Worm (Caenorhabditis elegans): ENCODE data around the gene prp-8.

The prp-8 gene

DNA sequence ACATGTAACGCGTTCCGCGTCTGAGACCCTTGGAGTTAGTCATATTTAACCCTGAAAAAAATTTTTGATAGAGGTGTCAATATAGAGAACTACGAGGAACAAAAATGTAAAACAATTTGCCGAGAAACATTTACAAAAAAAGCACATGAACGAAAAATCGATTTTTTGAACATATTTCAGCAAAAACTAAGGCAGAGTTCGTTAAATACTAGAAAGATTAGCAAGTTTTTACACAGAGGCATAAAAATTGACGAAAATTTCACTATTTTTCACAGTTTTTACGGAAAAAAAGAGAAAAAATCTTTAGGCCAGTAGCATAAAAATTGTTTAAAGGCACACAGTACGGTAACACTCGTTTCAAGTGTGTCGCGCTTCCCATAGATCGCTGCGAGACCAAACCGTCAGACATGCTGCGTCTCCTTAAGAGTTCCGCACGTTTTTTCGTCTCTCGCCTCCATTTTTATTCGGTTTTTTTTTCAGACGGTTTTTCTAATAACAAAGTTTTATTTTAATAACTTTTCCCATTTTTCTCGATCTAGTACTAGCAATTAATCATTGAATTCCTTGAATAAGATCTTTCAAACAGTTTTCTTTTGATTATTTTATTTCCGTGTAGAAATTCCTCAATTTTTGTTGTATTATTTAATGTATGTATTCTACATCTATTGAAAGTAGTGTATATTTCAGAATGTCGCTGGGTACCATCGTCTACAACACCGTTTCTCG, 33.8 kb upstream of the prp-8 start, which contains the start of the genes rpl-21 and C14B9.10 (continued):
- TF ChIP-seq sea-2 (GFP tag; optimal IDR thresholded peaks at IDR 0.05) (no peak), fkh-2 (tag; optimal IDR thresholded peaks at IDR 0.05) (no peak), zag-1 (tag; optimal IDR thresholded peaks at IDR 0.05) (no peak)

DNA sequence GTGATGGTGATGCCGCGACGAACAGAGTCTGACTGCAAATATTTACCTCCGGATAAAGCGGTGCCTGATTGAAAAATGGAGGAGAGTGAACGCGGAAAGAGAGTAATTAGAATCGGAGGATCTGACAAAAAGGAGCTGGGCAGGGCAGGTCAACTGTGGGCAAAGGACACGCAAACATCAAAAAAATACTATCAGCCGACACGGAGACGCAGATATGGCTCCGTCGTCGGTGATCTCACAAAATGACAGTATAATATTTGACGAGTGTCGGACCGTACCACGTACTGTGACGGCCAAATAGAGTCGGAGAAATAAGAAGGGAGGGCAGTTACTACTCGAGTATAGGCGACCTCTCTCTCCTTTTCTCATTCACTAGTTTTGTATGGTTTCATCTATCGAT, 31.7 kb upstream of the prp-8 start:
- no peak for TF ChIP-seq fkh-2 (tag; optimal IDR thresholded peaks at IDR 0.05)
- TF ChIP-seq pha-4 (tag; optimal IDR thresholded peaks at IDR 0.05): peak; percentile 85

DNA sequence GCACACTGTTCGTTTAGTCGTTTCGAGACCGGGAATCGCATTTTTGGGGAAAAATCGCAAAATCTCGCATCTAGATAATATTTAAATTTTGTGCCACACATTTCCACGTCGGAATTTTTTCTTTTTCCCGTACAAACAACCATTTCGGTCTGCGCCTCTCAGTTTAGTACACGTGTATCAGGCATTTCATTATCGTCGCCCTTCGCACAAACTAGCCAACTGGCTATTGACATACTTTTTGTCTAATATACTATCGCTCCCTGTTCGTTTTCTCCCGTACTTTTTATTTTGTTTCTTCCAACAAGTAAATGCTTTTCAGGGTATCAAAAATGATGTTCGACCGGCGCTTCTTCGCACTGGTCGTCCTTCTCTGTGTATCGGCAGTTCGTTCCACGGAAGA, 30.8 kb upstream of the prp-8 start, which contains the start of gene C14B9.2:
Gene C14B9.2, plus strand, starts transcription at position 320 of the 400 bp plus-strand sequence.
- TF ChIP-seq pha-4 (tag; optimal IDR thresholded peaks at IDR 0.05) (peak; percentile 76), aly-2 (tag; optimal IDR thresholded peaks at IDR 0.05) (no peak), elt-2 (tag; optimal IDR thresholded peaks at IDR 0.05) (peak; percentile 20)

DNA sequence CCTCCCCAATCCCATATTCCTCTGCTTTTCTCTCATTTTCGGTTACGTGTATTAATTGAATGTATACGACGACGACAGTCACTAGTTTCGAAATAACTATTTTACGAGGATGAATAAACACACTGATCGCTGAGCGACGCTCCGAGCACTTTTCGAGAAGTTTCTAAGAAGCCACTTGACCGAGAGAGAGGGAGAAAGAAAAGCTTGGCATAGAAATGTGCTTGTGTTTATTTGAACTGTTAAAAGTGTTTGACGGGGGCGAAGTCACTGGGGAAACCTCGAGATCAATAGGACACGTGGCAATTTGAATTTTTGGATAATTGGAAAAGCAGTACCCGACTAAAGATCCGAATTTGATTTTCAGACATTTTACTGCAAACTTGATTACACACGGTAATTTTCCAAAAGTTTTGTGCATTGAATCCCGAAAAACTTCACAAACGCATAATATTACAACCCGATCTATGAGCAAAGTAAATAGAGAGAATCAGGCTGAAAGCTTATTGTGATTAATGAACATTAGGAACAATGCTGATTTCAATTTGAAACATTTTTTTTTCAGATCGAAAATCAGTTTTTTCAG, 27.6 kb upstream of the prp-8 start:
- no peak for TF ChIP-seq fkh-2 (tag; optimal IDR thresholded peaks at IDR 0.05)
- peak; percentile 2 for TF ChIP-seq ceh-28 (tag; optimal IDR thresholded peaks at IDR 0.05)
- TF ChIP-seq aly-2 (tag; optimal IDR thresholded peaks at IDR 0.05): peak; percentile 80
- no peak for TF ChIP-seq daf-12 (tag; optimal IDR thresholded peaks at IDR 0.05)
- no peak for TF ChIP-seq nhr-25 (tag; optimal IDR thresholded peaks at IDR 0.05)
- TF ChIP-seq ama-1 (optimal IDR thresholded peaks at IDR 0.05): no peak
- TF ChIP-seq pha-4 (tag; optimal IDR thresholded peaks at IDR 0.05): peak; percentile 82
- TF ChIP-seq egl-5 (tag; optimal IDR thresholded peaks at IDR 0.05): no peak
- peak; percentile 16 for TF ChIP-seq elt-2 (tag; optimal IDR thresholded peaks at IDR 0.05)
- TF ChIP-seq tbx-2 (tag; optimal IDR thresholded peaks at IDR 0.05): no peak

ce11 chrIII:8137777-8138176, 26.4 kb upstream of the prp-8 start, which contains the start of gene hsp-12.2:
TSS of gene hsp-12.2 (plus strand) at chrIII:8138077.
- no peak for TF ChIP-seq hmg-11 (tag; optimal IDR thresholded peaks at IDR 0.05)
- peak; percentile 49 for TF ChIP-seq pha-4 (tag; optimal IDR thresholded peaks at IDR 0.05)

- TF ChIP-seq egl-5 (tag; optimal IDR thresholded peaks at IDR 0.05) (no peak), ceh-28 (tag; optimal IDR thresholded peaks at IDR 0.05) (no peak), tbx-2 (tag; optimal IDR thresholded peaks at IDR 0.05) (no peak), fkh-2 (tag; optimal IDR thresholded peaks at IDR 0.05) (no peak), ztf-11 (tag; optimal IDR thresholded peaks at IDR 0.05) (no peak), eor-1 (tag; optimal IDR thresholded peaks at IDR 0.05) (no peak), ZK546.5 (tag; optimal IDR thresholded peaks at IDR 0.05) (no peak), hmg-11 (tag; optimal IDR thresholded peaks at IDR 0.05) (no peak), fkh-10 (GFP tag; optimal IDR thresholded peaks at IDR 0.05) (no peak), ceh-82 (tag; optimal IDR thresholded peaks at IDR 0.05) (no peak), mdl-1 (tag; optimal IDR thresholded peaks at IDR 0.05) (no peak), sea-2 (GFP tag; optimal IDR thresholded peaks at IDR 0.05) (no peak), mml-1 (tag; optimal IDR thresholded peaks at IDR 0.05) (no peak), skn-1 (tag; optimal IDR thresholded peaks at IDR 0.05) (no peak), pha-4 (tag; optimal IDR thresholded peaks at IDR 0.05) (no peak)
These were observed 22.0 kb upstream of the prp-8 start for ce11 chrIII:8142217-8142616.

ce11 chrIII:8144574-8145065, 19.6 kb upstream of the prp-8 start, which contains the start of the genes C14B9.8 and mrpl-18:
TSS of gene C14B9.8 (minus strand) at chrIII:8144629.
TSS of gene mrpl-18 (plus strand) at chrIII:8145015.
- TF ChIP-seq nhr-237 (tag; optimal IDR thresholded peaks at IDR 0.05) (no peak), mml-1 (tag; optimal IDR thresholded peaks at IDR 0.05) (no peak), snpc-4 (tag; optimal IDR thresholded peaks at IDR 0.05) (no peak), nhr-25 (tag; optimal IDR thresholded peaks at IDR 0.05) (peak; percentile 15), pha-4 (tag; optimal IDR thresholded peaks at IDR 0.05) (peak; percentile 68), sea-2 (GFP tag; optimal IDR thresholded peaks at IDR 0.05) (no peak), elt-2 (tag; optimal IDR thresholded peaks at IDR 0.05) (peak; percentile 10), lin-15B (tag; optimal IDR thresholded peaks at IDR 0.05) (peak; percentile 84), nhr-28 (tag; optimal IDR thresholded peaks at IDR 0.05) (no peak), hmg-11 (tag; optimal IDR thresholded peaks at IDR 0.05) (no peak), tbx-2 (tag; optimal IDR thresholded peaks at IDR 0.05) (no peak), lsy-12 (tag; optimal IDR thresholded peaks at IDR 0.05) (no peak), mdl-1 (tag; optimal IDR thresholded peaks at IDR 0.05) (no peak), ceh-82 (tag; optimal IDR thresholded peaks at IDR 0.05) (peak; percentile 6), nhr-43 (tag; optimal IDR thresholded peaks at IDR 0.05; ENCODE audit: poor library complexity, severe bottlenecking) (peak; percentile 73), ceh-16 (tag; optimal IDR thresholded peaks at IDR 0.05) (no peak), nfya-1 (tag; optimal IDR thresholded peaks at IDR 0.05; ENCODE audit: insufficient read depth) (peak; percentile 70), lin-39 (tag; optimal IDR thresholded peaks at IDR 0.05) (peak; percentile 30), unc-62 (GFP tag; optimal IDR thresholded peaks at IDR 0.05) (no peak), skn-1 (tag; optimal IDR thresholded peaks at IDR 0.05) (peak; percentile 32), pqm-1 (tag; optimal IDR thresholded peaks at IDR 0.05) (no peak)

Measured in whole organism, L3 larva.